Fruit fly (Drosophila melanogaster) Kc167 (cell line): ENCODE measurements around the gene CG31698.

Source experiments
- Myc ChIP-seq: fragments of >200 bp; optimal IDR thresholded peaks from 2 replicates; lab custom pipeline; 2017; ENCODE audit warnings: missing external identifiers
- Sin3A ChIP-seq: fragments of >200 bp; optimal IDR thresholded peaks from 2 replicates; lab custom pipeline; 2018; ENCODE audit warnings: missing external identifiers
- insv ChIP-seq: fragments of >200 bp; optimal IDR thresholded peaks from 3 replicates; lab custom pipeline; 2018; ENCODE audit warnings: missing external identifiers
- ttk ChIP-seq: sonication (Bioruptor generic); optimal IDR thresholded peaks from 2 replicates; lab custom pipeline; 2017; ENCODE audit warnings: missing external identifiers

dm6 chr2L:3166710-3167109, 6.9 kb downstream of the CG31698 start:
- TF ChIP-seq ttk, result no peak
- TF ChIP-seq Sin3A (lab: Kevin White, UChicago), result no peak
- TF ChIP-seq insv (lab: Kevin White, UChicago), result no peak
- TF ChIP-seq Myc (lab: Kevin White, UChicago), result no peak
